Worm (Caenorhabditis elegans): Measurements from ENCODE around the gene meg-1.

The meg-1 gene

ce11 chrX:13948810-13949209 is 19.4 kb upstream of the meg-1 start, which contains the start of gene alg-1:
Gene alg-1 (plus strand): TSS chrX:13949110.
- TF ChIP-seq ZK185.1 (tag; optimal IDR thresholded peaks at IDR 0.05; ENCODE audit: poor library complexity, severe bottlenecking) = no peak
- TF ChIP-seq lin-54 (GFP tag; optimal IDR thresholded peaks at IDR 0.05) = no peak
- TF ChIP-seq mcd-1 (GFP tag; IDR thresholded peaks at IDR 0.05) = no peak
- TF ChIP-seq attf-3 (GFP tag; conservative IDR thresholded peaks at IDR 0.05) = no peak

ce11 chrX:13948167-13948566 is 18.7 kb upstream of the meg-1 start:
- TF ChIP-seq nfyb-1 (GFP tag; IDR thresholded peaks at IDR 0.05) (no peak), pbrm-1 (GFP tag; IDR thresholded peaks at IDR 0.05) (0 out of 2 replicates have a peak, but pooled peaks have one; percentile 17), lag-1 (GFP tag; IDR thresholded peaks at IDR 0.05) (0 out of 2 replicates have a peak, but pooled peaks have one; percentile 33), cebp-1 (GFP tag; IDR thresholded peaks at IDR 0.05) (no peak), cebp-1 (tag; optimal IDR thresholded peaks at IDR 0.05) (no peak), hmg-1.2 (GFP tag; IDR thresholded peaks at IDR 0.05) (peak; percentile 9; the same call in 1 of the 2 replicates)

ce11 chrX:13946693-13947583 is 17.5 kb upstream of the meg-1 start:
- TF ChIP-seq F23B12.7 (tag; optimal IDR thresholded peaks at IDR 0.05; ENCODE audit: insufficient read depth) (no peak), snpc-4 (GFP tag; optimal IDR thresholded peaks at IDR 0.05) (peak; percentile 71), snpc-4 (tag; optimal IDR thresholded peaks at IDR 0.05) (peak in 3 of 4 experiments; percentile 67 to 96 (median 94)), F52B5.7 (tag; optimal IDR thresholded peaks at IDR 0.05) (no peak), cebp-2 (GFP tag; IDR thresholded peaks at IDR 0.05) (no peak), rpc-1 (optimal IDR thresholded peaks at IDR 0.05) (no peak), rpc-1 (tag; optimal IDR thresholded peaks at IDR 0.05) (peak; percentile 12), Y56A3A.18 (GFP tag; IDR thresholded peaks at IDR 0.05) (0 out of 2 replicates have a peak, but pooled peaks have one; percentile 31), B0019.2 (GFP tag; conservative IDR thresholded peaks at IDR 0.05) (no peak), ztf-25 (GFP tag; IDR thresholded peaks at IDR 0.05) (0 out of 2 replicates have a peak, but pooled peaks have one; percentile 6), pbrm-1 (GFP tag; IDR thresholded peaks at IDR 0.05) (peak; percentile 55), F39B2.1 (GFP tag; IDR thresholded peaks at IDR 0.05) (0 out of 2 replicates have a peak, but pooled peaks have one; percentile 41), snpc-3.4 (tag; optimal IDR thresholded peaks at IDR 0.05) (peak; percentile 50), madf-10 (tag; optimal IDR thresholded peaks at IDR 0.05) (no peak), rcor-1 (GFP tag; IDR thresholded peaks at IDR 0.05) (0 out of 2 replicates have a peak, but pooled peaks have one; percentile 5), hmg-1.2 (GFP tag; IDR thresholded peaks at IDR 0.05) (0 out of 2 replicates have a peak, but pooled peaks have one; percentile 18), snpc-1.1 (tag; optimal IDR thresholded peaks at IDR 0.05; ENCODE audit: insufficient read depth) (peak; percentile 64), nhr-80 (tag; optimal IDR thresholded peaks at IDR 0.05) (peak; percentile 72), attf-6 (GFP tag; IDR thresholded peaks at IDR 0.05) (peak; percentile 37; the same call in 1 of the 2 replicates), rec-8 (tag; optimal IDR thresholded peaks at IDR 0.05) (no peak), madf-8 (GFP tag; conservative IDR thresholded peaks at IDR 0.05) (no peak), F57C9.4 (tag; optimal IDR thresholded peaks at IDR 0.05) (no peak)

ce11 chrX:13945524-13945923 is 16.1 kb upstream of the meg-1 start:
- TF ChIP-seq madf-3 (GFP tag; IDR thresholded peaks at IDR 0.05) = 0 out of 2 replicates have a peak, but pooled peaks have one; percentile 49
- no peak for TF ChIP-seq ets-4 (GFP tag; optimal IDR thresholded peaks at IDR 0.05)
- peak; percentile 46 for TF ChIP-seq attf-5 (GFP tag; optimal IDR thresholded peaks at IDR 0.05)
- TF ChIP-seq mcd-1 (GFP tag; IDR thresholded peaks at IDR 0.05) = peak; percentile 28; the same call in 1 of the 2 replicates
- TF ChIP-seq egrh-3 (GFP tag; IDR thresholded peaks at IDR 0.05) = no peak
- peak; percentile 46; the same call in 1 of the 2 replicates for TF ChIP-seq hmg-1.2 (GFP tag; IDR thresholded peaks at IDR 0.05)
- TF ChIP-seq zfh-2 (GFP tag; conservative IDR thresholded peaks at IDR 0.05) = peak; percentile 95
- peak; percentile 84 for TF ChIP-seq K12H6.12 (tag; optimal IDR thresholded peaks at IDR 0.05)
- TF ChIP-seq snpc-4 (GFP tag; optimal IDR thresholded peaks at IDR 0.05) = peak; percentile 85
- TF ChIP-seq snpc-4 (tag; optimal IDR thresholded peaks at IDR 0.05) = peak in 3 of 4 experiments; percentile 79 to 85 (median 83)
- TF ChIP-seq ceh-27 (GFP tag; optimal IDR thresholded peaks at IDR 0.05) = peak; percentile 67
- TF ChIP-seq ztf-28 (GFP tag; IDR thresholded peaks at IDR 0.05) = no peak
- peak; percentile 41 for TF ChIP-seq madf-10 (tag; optimal IDR thresholded peaks at IDR 0.05)
- peak; percentile 2 for TF ChIP-seq nhr-80 (tag; optimal IDR thresholded peaks at IDR 0.05)
- TF ChIP-seq dox-1 (GFP tag; IDR thresholded peaks at IDR 0.05) = peak; percentile 53
- TF ChIP-seq nhr-90 (tag; optimal IDR thresholded peaks at IDR 0.05) = no peak
- 0 out of 2 replicates have a peak, but pooled peaks have one; percentile 67 for TF ChIP-seq nfyb-1 (GFP tag; IDR thresholded peaks at IDR 0.05)
- TF ChIP-seq cebp-1 (GFP tag; IDR thresholded peaks at IDR 0.05) = 0 out of 2 replicates have a peak, but pooled peaks have one; percentile 17
- peak; percentile 63 for TF ChIP-seq cebp-1 (tag; optimal IDR thresholded peaks at IDR 0.05)

All from whole organism, young adult.